Fruit fly (Drosophila melanogaster) whole organism, embryonic: ENCODE measurements around the gene ATPsynC.

Source experiments
- Asciz ChIP-seq: fragments of 200-800 bp; sonication (Bioruptor generic); optimal IDR thresholded peaks from 2 replicates; lab custom pipeline; 2017; ENCODE audit warnings: missing biosample characterization, mild to moderate bottlenecking, missing genetic modification characterization, missing genetic modification reagents
- Blimp-1 ChIP-seq: fragments of 200-800 bp; sonication (Bioruptor generic); optimal IDR thresholded peaks from 3 replicates; lab custom pipeline; 2018; ENCODE audit warnings: missing biosample characterization, missing genetic modification characterization, mild to moderate bottlenecking, moderate library complexity, missing genetic modification reagents
- CG10431 ChIP-seq: fragments of 200-800 bp; sonication (Bioruptor generic); optimal IDR thresholded peaks from 3 replicates; lab custom pipeline; 2018; ENCODE audit warnings: missing biosample characterization, mild to moderate bottlenecking, missing genetic modification characterization
- CG10979 ChIP-seq: fragments of 200-800 bp; sonication (Bioruptor generic); optimal IDR thresholded peaks from 2 replicates; lab custom pipeline; 2018; ENCODE audit warnings: missing biosample characterization, mild to moderate bottlenecking, missing genetic modification characterization, moderate library complexity
- CG12071 ChIP-seq: fragments of 200-800 bp; sonication (Bioruptor generic); optimal IDR thresholded peaks from 3 replicates; lab custom pipeline; 2018; ENCODE audit warnings: missing biosample characterization, mild to moderate bottlenecking, missing genetic modification characterization
- CG12744 ChIP-seq: fragments of 200-800 bp; sonication (Bioruptor generic); optimal IDR thresholded peaks from 2 replicates; lab custom pipeline; 2016; ENCODE audit warnings: missing biosample characterization, missing genetic modification characterization
- CG12769 ChIP-seq: fragments of 200-800 bp; sonication (Bioruptor generic); optimal IDR thresholded peaks from 2 replicates; lab custom pipeline; 2019; ENCODE audit warnings: missing biosample characterization, mild to moderate bottlenecking, missing genetic modification characterization, moderate library complexity
- CG13287 ChIP-seq: fragments of 200-800 bp; sonication (Bioruptor generic); IDR thresholded peaks from 2 replicates; pipeline ENCODE4 v1.3.6; 2022; ENCODE audit warnings: missing biosample characterization, missing genetic modification characterization; ENCODE audit not compliant: partially characterized antibody
- CG14014 ChIP-seq: fragments of 200-800 bp; sonication (Bioruptor generic); IDR thresholded peaks from 2 replicates; pipeline ENCODE4 v1.3.6; 2022; ENCODE audit warnings: missing biosample characterization, missing genetic modification characterization
- CG14710 ChIP-seq: fragments of 200-800 bp; sonication (Bioruptor generic); optimal IDR thresholded peaks from 3 replicates; lab custom pipeline; 2019; ENCODE audit warnings: missing biosample characterization, mild to moderate bottlenecking, missing genetic modification characterization, moderate library complexity
- CG15073 ChIP-seq: fragments of 200-800 bp; sonication (Bioruptor generic); optimal IDR thresholded peaks from 2 replicates; lab custom pipeline; 2016; ENCODE audit warnings: missing biosample characterization, missing genetic modification characterization
- CG17912 ChIP-seq: fragments of 200-800 bp; sonication (Bioruptor generic); optimal IDR thresholded peaks from 2 replicates; lab custom pipeline; 2018; ENCODE audit warnings: missing biosample characterization, mild to moderate bottlenecking, missing genetic modification characterization
- CG1792 ChIP-seq: fragments of 200-800 bp; sonication (Bioruptor generic); optimal IDR thresholded peaks from 2 replicates; lab custom pipeline; 2016; ENCODE audit warnings: missing biosample characterization, missing genetic modification characterization
- CG18764 ChIP-seq: fragments of 200-800 bp; sonication (Bioruptor generic); optimal IDR thresholded peaks from 3 replicates; lab custom pipeline; 2016; ENCODE audit warnings: missing biosample characterization, missing genetic modification characterization
- CG2678 ChIP-seq: fragments of 200-800 bp; sonication (Bioruptor generic); optimal IDR thresholded peaks from 3 replicates; lab custom pipeline; 2019; ENCODE audit warnings: missing biosample characterization, mild to moderate bottlenecking, missing genetic modification characterization, moderate library complexity
- CG2889 ChIP-seq: fragments of 200-800 bp; sonication (Bioruptor generic); IDR thresholded peaks from 3 replicates; pipeline ENCODE4 v1.3.6; 2022; ENCODE audit warnings: missing biosample characterization, missing genetic modification characterization
- CG3065 ChIP-seq: fragments of 200-800 bp; sonication (Bioruptor generic); optimal IDR thresholded peaks from 2 replicates; lab custom pipeline; 2016; ENCODE audit warnings: missing biosample characterization, missing genetic modification characterization
- CG7271 ChIP-seq: fragments of 200-800 bp; sonication (Bioruptor generic); optimal IDR thresholded peaks from 2 replicates; lab custom pipeline; 2018; ENCODE audit warnings: missing biosample characterization, mild to moderate bottlenecking, missing genetic modification characterization, moderate library complexity
- Dip3 ChIP-seq: fragments of 200-800 bp; sonication (Bioruptor generic); optimal IDR thresholded peaks from 3 replicates; lab custom pipeline; 2016; ENCODE audit warnings: missing biosample characterization, missing genetic modification characterization
- Kr ChIP-seq: fragments of 200-800 bp; sonication (Bioruptor generic); optimal IDR thresholded peaks from 2 replicates; lab custom pipeline; 2017; ENCODE audit warnings: missing biosample characterization, mild to moderate bottlenecking, missing genetic modification characterization
- Med ChIP-seq: fragments of 200-800 bp; sonication (Bioruptor generic); peaks from one replicate; lab custom pipeline; 2016; ENCODE audit warnings: missing biosample characterization, missing genetic modification characterization, mild to moderate bottlenecking, inconsistent platforms, moderate library complexity
- Mrtf ChIP-seq: fragments of 200-800 bp; sonication (Bioruptor generic); IDR thresholded peaks from 3 replicates; pipeline ENCODE4 v1.3.6; 2022; ENCODE audit warnings: missing biosample characterization, missing genetic modification characterization
- NC2α ChIP-seq: fragments of 200-800 bp; sonication (Bioruptor generic); optimal IDR thresholded peaks from 2 replicates; lab custom pipeline; 2016; ENCODE audit warnings: missing biosample characterization, missing genetic modification characterization
- Nf-YC ChIP-seq: fragments of 200-800 bp; optimal IDR thresholded peaks from 3 replicates; lab custom pipeline; 2019; ENCODE audit warnings: missing biosample characterization, mild to moderate bottlenecking, missing genetic modification characterization, moderate library complexity
- Six4 ChIP-seq: fragments of 200-800 bp; sonication (Bioruptor generic); optimal IDR thresholded peaks from 2 replicates; lab custom pipeline; 2016; ENCODE audit warnings: missing biosample characterization, missing genetic modification characterization
- ash1 ChIP-seq: fragments of 200-800 bp; sonication (Bioruptor generic); optimal IDR thresholded peaks from 2 replicates; lab custom pipeline; 2018; ENCODE audit warnings: missing biosample characterization, mild to moderate bottlenecking, missing genetic modification characterization
- da ChIP-seq: fragments of 200-800 bp; sonication (Bioruptor generic); optimal IDR thresholded peaks from 2 replicates; lab custom pipeline; 2016; ENCODE audit warnings: missing biosample characterization, missing genetic modification characterization
- dimm ChIP-seq: fragments of 200-800 bp; sonication (Bioruptor generic); IDR thresholded peaks from 2 replicates; pipeline ENCODE4 v1.3.6; 2022; ENCODE audit warnings: missing biosample characterization, missing genetic modification characterization
- eyg ChIP-seq: fragments of 200-800 bp; sonication (Bioruptor generic); optimal IDR thresholded peaks from 3 replicates; lab custom pipeline; 2016; ENCODE audit warnings: missing biosample characterization, missing genetic modification characterization
- mam ChIP-seq: fragments of 200-800 bp; sonication (Bioruptor generic); optimal IDR thresholded peaks from 3 replicates; lab custom pipeline; 2016; ENCODE audit warnings: missing biosample characterization, missing genetic modification characterization
- nau ChIP-seq: fragments of 200-800 bp; sonication (Bioruptor generic); optimal IDR thresholded peaks from 3 replicates; lab custom pipeline; 2017; ENCODE audit warnings: missing biosample characterization, mild to moderate bottlenecking, missing genetic modification characterization, missing genetic modification reagents
- otp ChIP-seq: fragments of 200-800 bp; sonication (Bioruptor generic); IDR thresholded peaks from 3 replicates; pipeline ENCODE4, ENCODE4 v1.3.6; 2022; ENCODE audit warnings: missing biosample characterization, missing genetic modification characterization
- pan ChIP-seq, 4 experiments: fragments of >200 bp in 3 of 4; fragments of 200-800 bp in 1 of 4; sonication (Bioruptor generic) in 1 of 4; optimal IDR thresholded peaks in 3 of 4; IDR thresholded peaks in 1 of 4; 2 replicates each; pipeline versions ENCODE4 v1.3.6 to Lab custom; 2017 to 2022; ENCODE audit warnings: missing biosample characterization in 2 of 4, missing genetic modification characterization in 2 of 4, mixed read lengths in 1 of 4
- pros ChIP-seq: fragments of 200-800 bp; sonication (Bioruptor generic); optimal IDR thresholded peaks from 3 replicates; lab custom pipeline; 2019; ENCODE audit warnings: missing biosample characterization, mild to moderate bottlenecking, missing genetic modification characterization, moderate library complexity
- psq ChIP-seq: fragments of 200-800 bp; sonication (Bioruptor generic); optimal IDR thresholded peaks from 2 replicates; lab custom pipeline; 2017; ENCODE audit warnings: missing biosample characterization, missing genetic modification characterization
- sd ChIP-seq: fragments of 200-800 bp; sonication (Bioruptor generic); optimal IDR thresholded peaks from 3 replicates; lab custom pipeline; 2018; ENCODE audit warnings: missing biosample characterization, mild to moderate bottlenecking, missing genetic modification characterization, moderate library complexity
- sens ChIP-seq: fragments of 200-800 bp; sonication (Bioruptor generic); peaks from one replicate; lab custom pipeline; 2016; ENCODE audit warnings: missing biosample characterization, missing genetic modification characterization
- ssp ChIP-seq: fragments of 200-800 bp; sonication (Bioruptor generic); IDR thresholded peaks from 2 replicates; pipeline ENCODE4 v1.3.6; 2022; ENCODE audit warnings: missing biosample characterization, missing genetic modification characterization
- tio ChIP-seq: fragments of 200-800 bp; sonication (Bioruptor generic); optimal IDR thresholded peaks from 2 replicates; lab custom pipeline; 2017; ENCODE audit warnings: missing biosample characterization, missing genetic modification characterization, inconsistent platforms
- ttk ChIP-seq: fragments of 200-800 bp; sonication (Bioruptor generic); IDR thresholded peaks from 2 replicates; pipeline ENCODE4 v2.1.2; 2022; ENCODE audit warnings: missing biosample characterization, missing genetic modification characterization
- tup ChIP-seq: fragments of 200-800 bp; sonication (Bioruptor generic); optimal IDR thresholded peaks from 2 replicates; lab custom pipeline; 2016; ENCODE audit warnings: missing biosample characterization, mild to moderate bottlenecking, missing genetic modification characterization, moderate library complexity
- unc-4 ChIP-seq: fragments of 200-800 bp; sonication (Bioruptor generic); IDR thresholded peaks from 2 replicates; pipeline ENCODE4 v1.3.6; 2022; ENCODE audit warnings: missing biosample characterization, missing genetic modification characterization; ENCODE audit not compliant: partially characterized antibody
- zfh2 ChIP-seq: fragments of 200-800 bp; sonication (Bioruptor generic); optimal IDR thresholded peaks from 2 replicates; lab custom pipeline; 2016; ENCODE audit warnings: missing biosample characterization, missing genetic modification characterization

Gene ATPsynC

DNA sequence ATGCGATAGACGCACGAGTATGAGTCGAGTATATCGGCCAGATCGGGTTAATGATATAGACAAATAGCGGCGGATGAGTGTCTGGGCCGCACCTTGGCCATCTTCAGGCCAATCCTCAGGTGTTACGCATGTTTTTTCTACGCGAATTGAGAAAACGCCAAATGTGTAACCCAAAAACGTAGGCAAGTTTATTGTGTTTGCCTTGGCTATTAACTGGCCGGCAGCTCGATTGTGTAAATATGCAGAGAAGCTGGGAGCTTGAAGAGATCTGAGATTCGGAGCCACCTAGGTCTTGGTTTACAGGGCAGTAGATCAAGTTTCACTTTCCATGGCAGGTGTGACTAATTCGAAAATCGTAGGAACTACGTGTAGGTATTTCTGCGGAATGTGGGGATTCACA lies 20.6 kb upstream of the ATPsynC start (continued):
- TF ChIP-seq Mrtf (no peak), psq (no peak), CG18764 (GFP tag; lab: Kevin White, UChicago) (no peak), Kr (no peak), CG7271 (no peak), CG14014 (no peak; the same call in 1 of the 2 replicates), ash1 (no peak), Asciz (GFP tag; lab: Kevin White, UChicago) (peak; percentile 27), unc-4 (GFP tag; lab: Robert Waterston, UW) (no peak), CG2678 (peak; percentile 16), CG12071 (GFP tag; lab: Kevin White, UChicago) (peak; percentile 35), CG14710 (tag; lab: Kevin White, UChicago) (no peak), CG13287 (no peak), CG1792 (no peak), CG12744 (GFP tag; lab: Kevin White, UChicago) (no peak), zfh2 (GFP tag; lab: Kevin White, UChicago) (peak; percentile 3), Blimp-1 (peak; percentile 67), nau (GFP tag; lab: Kevin White, UChicago) (no peak), da (no peak), mam (GFP tag; lab: Kevin White, UChicago) (no peak), Dip3 (GFP tag; lab: Kevin White, UChicago) (peak; percentile 4), sd (tag; lab: Kevin White, UChicago) (peak; percentile 8), tup (GFP tag; lab: Kevin White, UChicago) (no peak), CG2889 (GFP tag; lab: Robert Waterston, UW) (no peak), dimm (GFP tag; lab: Robert Waterston, UW) (no peak), ssp (no peak), NC2α (GFP tag; lab: Kevin White, UChicago) (no peak), CG3065 (GFP tag; lab: Kevin White, UChicago) (no peak), pros (GFP tag; lab: Kevin White, UChicago) (no peak), tio (GFP tag; lab: Kevin White, UChicago) (no peak), ttk (GFP tag; lab: Robert Waterston, UW) (no peak), Nf-YC (tag; lab: Kevin White, UChicago) (no peak), CG17912 (GFP tag; lab: Kevin White, UChicago) (peak; percentile 19), Six4 (GFP tag; lab: Kevin White, UChicago) (no peak), eyg (GFP tag; lab: Kevin White, UChicago) (no peak), Med (GFP tag; lab: Kevin White, UChicago) (peak; percentile 79), CG15073 (GFP tag; lab: Kevin White, UChicago) (no peak), otp (GFP tag; lab: Robert Waterston, UW) (peak; percentile 14; the same call in 1 of the 3 replicates), CG12769 (tag; lab: Kevin White, UChicago) (peak; percentile 1), CG10979 (tag; lab: Kevin White, UChicago) (no peak)

dm6 chr3R:31235262-31235661 lies 15.8 kb upstream of the ATPsynC start, which contains the start of gene CG15564:
Gene CG15564 (minus strand): TSS chr3R:31235362.
- no peak for TF ChIP-seq CG10431 (GFP tag; lab: Kevin White, UChicago)
- peak; percentile 34 for TF ChIP-seq sens (GFP tag; lab: Kevin White, UChicago)
- no peak for TF ChIP-seq pan (optimal IDR thresholded peaks at IDR 0.05; lab: Kevin White, UChicago)
- peak in 1 of 2 experiments; percentile 8 for TF ChIP-seq pan (GFP tag; optimal IDR thresholded peaks at IDR 0.05 in 1 of 2, IDR thresholded peaks at IDR 0.05 in 1 of 2)
